Worm (Caenorhabditis elegans) whole organism, L1 larva: ENCODE data around the gene F54D12.10.

Source experiments
- C04F5.9 ChIP-seq: sonication (generic microtip); optimal IDR thresholded peaks from 2 replicates; lab custom pipeline; 2016; ENCODE audit warnings: missing genetic modification characterization, missing compliant biosample characterization
- C16A3.4 ChIP-seq: fragments of 150-350 bp; optimal IDR thresholded peaks from 2 replicates; lab custom pipeline; 2014; ENCODE audit warnings: missing biosample characterization, missing genetic modification characterization
- F16B12.6 ChIP-seq: fragments of 150-350 bp; optimal IDR thresholded peaks from 2 replicates; lab custom pipeline; 2014; ENCODE audit warnings: missing biosample characterization, missing genetic modification characterization
- aha-1 ChIP-seq: fragments of 150-350 bp; optimal IDR thresholded peaks from 2 replicates; lab custom pipeline; 2014; ENCODE audit warnings: missing biosample characterization, missing genetic modification characterization
- alr-1 ChIP-seq: fragments of 200-800 bp; sonication (Bioruptor generic); optimal IDR thresholded peaks from 2 replicates; lab custom pipeline; 2018; ENCODE audit warnings: borderline replicate concordance, mild to moderate bottlenecking, missing genetic modification characterization, missing compliant biosample characterization
- blmp-1 ChIP-seq: fragments of 150-350 bp; optimal IDR thresholded peaks from 2 replicates; lab custom pipeline; 2014; ENCODE audit warnings: missing biosample characterization, missing genetic modification characterization
- ceh-63 ChIP-seq: fragments of 200-800 bp; sonication (Bioruptor generic); optimal IDR thresholded peaks from 2 replicates; lab custom pipeline; 2018; ENCODE audit warnings: mild to moderate bottlenecking, missing genetic modification characterization, missing compliant biosample characterization
- ceh-8 ChIP-seq: fragments of 200-800 bp; sonication (Bioruptor generic); optimal IDR thresholded peaks from 2 replicates; lab custom pipeline; 2018; ENCODE audit warnings: mild to moderate bottlenecking, missing genetic modification characterization, moderate library complexity, missing compliant biosample characterization
- ceh-82 ChIP-seq, 3 experiments: fragments of 150-350 bp in 1 of 3; sonication (generic microtip) in 2 of 3; optimal IDR thresholded peaks; 2 replicates each; lab custom pipeline; 2014 to 2017; ENCODE audit warnings: missing biosample characterization in 3 of 3, missing genetic modification characterization in 3 of 3
- ceh-90 ChIP-seq: sonication (generic microtip); optimal IDR thresholded peaks from 2 replicates; lab custom pipeline; 2016; ENCODE audit warnings: missing genetic modification characterization, missing compliant biosample characterization
- efl-1 ChIP-seq, 4 experiments: fragments of 150-350 bp; optimal IDR thresholded peaks in 3 of 4; peaks in 1 of 4; 1 replicate in 1 of 4; 2 replicates in 3 of 4; lab custom pipeline; 2014; ENCODE audit warnings: missing biosample characterization in 2 of 4, missing genetic modification characterization in 2 of 4, missing genetic modification reagents in 2 of 4
- efl-3 ChIP-seq: fragments of 200-800 bp; sonication (Bioruptor generic); optimal IDR thresholded peaks from 2 replicates; lab custom pipeline; 2018; ENCODE audit warnings: mild to moderate bottlenecking, missing genetic modification characterization, missing compliant biosample characterization
- egl-13 ChIP-seq: sonication (generic microtip); optimal IDR thresholded peaks from 2 replicates; lab custom pipeline; 2016; ENCODE audit warnings: missing genotype, missing genetic modification reagents, missing genetic modification characterization, missing compliant biosample characterization
- egl-27 ChIP-seq, 2 experiments: fragments of 150-350 bp in 1 of 2; sonication (generic microtip); optimal IDR thresholded peaks; 3 replicates each; lab custom pipeline; 2017 to 2018; ENCODE audit warnings: missing biosample characterization in 2 of 2, missing genetic modification characterization in 2 of 2, missing genetic modification reagents in 2 of 2
- elt-2 ChIP-seq: sonication (generic microtip); optimal IDR thresholded peaks from 2 replicates; lab custom pipeline; 2016; ENCODE audit warnings: missing genetic modification characterization, mild to moderate bottlenecking, inconsistent platforms, missing compliant biosample characterization, missing genetic modification reagents
- elt-3 ChIP-seq, 6 experiments: fragments of 150-350 bp in 1 of 6; sonication (generic microtip); optimal IDR thresholded peaks; 2 replicates each; lab custom pipeline; 2017 to 2018; ENCODE audit warnings: missing biosample characterization in 6 of 6, missing genetic modification characterization in 6 of 6, inconsistent platforms in 1 of 6
- ets-5 ChIP-seq: fragments of 200-800 bp; sonication (Bioruptor generic); IDR thresholded peaks from 2 replicates; pipeline ENCODE4 v1.3.6; 2022; ENCODE audit warnings: missing genetic modification characterization, missing compliant biosample characterization
- fkh-4 ChIP-seq: sonication (generic microtip); optimal IDR thresholded peaks from 2 replicates; lab custom pipeline; 2016; ENCODE audit warnings: missing compliant biosample characterization, missing genetic modification characterization, borderline replicate concordance
- grh-1 ChIP-seq: fragments of 200-800 bp; sonication (Bioruptor generic); IDR thresholded peaks from 2 replicates; pipeline ENCODE4 v1.3.6; 2022; ENCODE audit warnings: missing genetic modification reagents, missing genetic modification characterization, missing compliant biosample characterization
- hlh-4 ChIP-seq: sonication (generic microtip); optimal IDR thresholded peaks from 2 replicates; lab custom pipeline; 2016; ENCODE audit warnings: mild to moderate bottlenecking, missing genetic modification characterization, missing compliant biosample characterization
- isw-1 ChIP-seq: fragments of 200-800 bp; sonication (Bioruptor generic); IDR thresholded peaks from 2 replicates; pipeline ENCODE4 v1.3.6; 2022; ENCODE audit warnings: missing genetic modification characterization, missing compliant biosample characterization
- lin-14 ChIP-seq: fragments of 200-800 bp; sonication (Bioruptor generic); optimal IDR thresholded peaks from 2 replicates; lab custom pipeline; 2018; ENCODE audit warnings: mild to moderate bottlenecking, missing genetic modification characterization, moderate library complexity, missing compliant biosample characterization
- lin-15B ChIP-seq: fragments of 150-350 bp; sonication (generic microtip); optimal IDR thresholded peaks from 3 replicates; lab custom pipeline; 2014; ENCODE audit warnings: missing biosample characterization, missing genetic modification characterization
- lin-39 ChIP-seq: fragments of 150-350 bp; optimal IDR thresholded peaks from 2 replicates; lab custom pipeline; 2014; ENCODE audit warnings: missing biosample characterization, missing genetic modification reagents, missing genetic modification characterization
- nhr-11 ChIP-seq: fragments of 150-350 bp; optimal IDR thresholded peaks from 2 replicates; lab custom pipeline; 2014; ENCODE audit warnings: missing biosample characterization, missing genetic modification characterization
- nhr-12 ChIP-seq: sonication (generic microtip); optimal IDR thresholded peaks from 2 replicates; lab custom pipeline; 2017; ENCODE audit warnings: missing biosample characterization, missing genetic modification characterization
- nhr-20 ChIP-seq: sonication (generic microtip); optimal IDR thresholded peaks from 2 replicates; lab custom pipeline; 2016; ENCODE audit warnings: mild to moderate bottlenecking, missing genetic modification characterization, missing compliant biosample characterization
- nhr-237 ChIP-seq: fragments of 150-350 bp; optimal IDR thresholded peaks from 2 replicates; lab custom pipeline; 2014; ENCODE audit warnings: missing biosample characterization, missing genetic modification characterization
- nhr-47 ChIP-seq: sonication (generic microtip); optimal IDR thresholded peaks from 2 replicates; lab custom pipeline; 2016; ENCODE audit warnings: mild to moderate bottlenecking, missing genetic modification characterization, moderate library complexity, missing compliant biosample characterization
- nhr-71 ChIP-seq: sonication (generic microtip); optimal IDR thresholded peaks from 2 replicates; lab custom pipeline; 2016; ENCODE audit warnings: mild to moderate bottlenecking, missing genetic modification characterization, moderate library complexity, missing compliant biosample characterization
- nhr-77 ChIP-seq: fragments of 150-350 bp; optimal IDR thresholded peaks from 2 replicates; lab custom pipeline; 2014; ENCODE audit warnings: missing biosample characterization, missing genetic modification characterization
- nhr-84 ChIP-seq: sonication (generic microtip); optimal IDR thresholded peaks from 2 replicates; lab custom pipeline; 2017; ENCODE audit warnings: missing biosample characterization, missing genetic modification characterization
- nhr-85 ChIP-seq: sonication (generic microtip); peaks from one replicate; lab custom pipeline; 2016; ENCODE audit warnings: missing genetic modification characterization, inconsistent platforms, missing compliant biosample characterization
- nhr-90 ChIP-seq: sonication (generic microtip); optimal IDR thresholded peaks from 2 replicates; lab custom pipeline; 2016; ENCODE audit warnings: mild to moderate bottlenecking, missing genetic modification characterization, missing compliant biosample characterization; ENCODE audit not compliant: poor library complexity
- pag-3 ChIP-seq: sonication (generic microtip); optimal IDR thresholded peaks from 2 replicates; lab custom pipeline; 2017; ENCODE audit warnings: missing genetic modification characterization, mild to moderate bottlenecking, missing compliant biosample characterization, antibody characterized with exemption, borderline replicate concordance; ENCODE audit not compliant: insufficient read depth
- pax-3 ChIP-seq: fragments of 200-800 bp; sonication (Bioruptor generic); optimal IDR thresholded peaks from 2 replicates; lab custom pipeline; 2018; ENCODE audit warnings: mild to moderate bottlenecking, missing genetic modification characterization, moderate library complexity, missing compliant biosample characterization
- pqm-1 ChIP-seq: sonication (generic microtip); optimal IDR thresholded peaks from 3 replicates; lab custom pipeline; 2017; ENCODE audit warnings: missing biosample characterization, missing genetic modification characterization
- snpc-4 ChIP-seq: fragments of 150-350 bp; optimal IDR thresholded peaks from 2 replicates; lab custom pipeline; 2014; ENCODE audit warnings: missing biosample characterization, missing genetic modification characterization
- snu-23 ChIP-seq: sonication (generic microtip); optimal IDR thresholded peaks from 2 replicates; lab custom pipeline; 2016; ENCODE audit warnings: missing genetic modification characterization, missing compliant biosample characterization
- sox-4 ChIP-seq: sonication (generic microtip); optimal IDR thresholded peaks from 2 replicates; lab custom pipeline; 2016; ENCODE audit warnings: missing genetic modification characterization, missing compliant biosample characterization
- sptf-1 ChIP-seq: fragments of 150-350 bp; optimal IDR thresholded peaks from 2 replicates; lab custom pipeline; 2014; ENCODE audit warnings: missing biosample characterization, missing genetic modification characterization
- tbx-2 ChIP-seq: sonication (generic microtip); optimal IDR thresholded peaks from 2 replicates; lab custom pipeline; 2016; ENCODE audit warnings: missing genetic modification characterization, missing compliant biosample characterization
- tlp-1 ChIP-seq: fragments of 150-350 bp; optimal IDR thresholded peaks from 2 replicates; lab custom pipeline; 2014; ENCODE audit warnings: missing biosample characterization, missing genetic modification characterization
- unc-130 ChIP-seq: fragments of 150-350 bp; optimal IDR thresholded peaks from 2 replicates; lab custom pipeline; 2017; ENCODE audit warnings: missing biosample characterization, missing genetic modification characterization, inconsistent platforms
- unc-62 ChIP-seq: fragments of 150-350 bp; optimal IDR thresholded peaks from 2 replicates; lab custom pipeline; 2014; ENCODE audit warnings: missing biosample characterization, missing genetic modification reagents, missing genetic modification characterization
- unc-86 ChIP-seq: sonication (generic microtip); optimal IDR thresholded peaks from 2 replicates; lab custom pipeline; 2016; ENCODE audit warnings: missing genetic modification characterization, missing compliant biosample characterization
- zag-1 ChIP-seq: fragments of 150-350 bp; optimal IDR thresholded peaks from 2 replicates; lab custom pipeline; 2014; ENCODE audit warnings: missing biosample characterization, missing genetic modification characterization
- zip-4 ChIP-seq: fragments of 200-800 bp; sonication (Bioruptor generic); optimal IDR thresholded peaks from 2 replicates; lab custom pipeline; 2018; ENCODE audit warnings: mild to moderate bottlenecking, missing genetic modification characterization, moderate library complexity, missing compliant biosample characterization
- ztf-4 ChIP-seq: fragments of 150-350 bp; optimal IDR thresholded peaks from 2 replicates; lab custom pipeline; 2014; ENCODE audit warnings: missing biosample characterization, missing genetic modification characterization

The F54D12.10 gene

DNA sequence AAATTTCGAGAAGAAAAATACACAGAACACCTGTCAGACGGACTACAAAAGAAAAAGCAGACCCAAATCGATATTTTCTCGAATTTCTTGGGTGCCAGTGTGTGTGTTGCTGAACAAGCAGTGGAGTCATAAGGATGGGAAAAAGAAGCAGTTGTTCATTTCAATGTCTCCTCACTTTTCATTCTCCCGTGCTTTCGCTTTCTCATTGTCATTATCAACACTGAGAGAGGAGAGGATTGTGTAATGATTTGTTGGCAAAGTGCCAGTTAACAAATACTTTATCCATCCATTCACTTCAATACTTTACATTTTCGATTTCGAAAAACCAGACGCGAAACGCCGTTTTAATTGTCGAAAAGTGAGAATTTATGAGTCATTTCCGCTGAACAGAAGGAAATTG lies 2.5 kb downstream of the F54D12.10 start (continued):
- TF ChIP-seq lin-39 (tag; lab: Kevin White, UChicago) (no peak), tlp-1 (tag; lab: Kevin White, UChicago) (no peak), nhr-11 (tag; lab: Kevin White, UChicago) (no peak), ceh-82 (tag; optimal IDR thresholded peaks at IDR 0.05; lab: Kevin White, UChicago) (no peak), lin-14 (GFP tag; lab: Kevin White, UChicago) (no peak), pqm-1 (no peak), lin-15B (tag; lab: Kevin White, UChicago) (no peak), elt-3 (tag; optimal IDR thresholded peaks at IDR 0.05; lab: Kevin White, UChicago) (no peak), egl-27 (tag; optimal IDR thresholded peaks at IDR 0.05; lab: Kevin White, UChicago) (no peak), ets-5 (GFP tag; lab: Robert Waterston, UW) (no peak), snpc-4 (tag; lab: Kevin White, UChicago) (no peak), zag-1 (tag; lab: Kevin White, UChicago) (no peak), ceh-90 (tag; lab: Kevin White, UChicago) (no peak), pax-3 (tag; lab: Kevin White, UChicago) (no peak), nhr-47 (no peak), nhr-237 (no peak), egl-13 (no peak), blmp-1 (tag; lab: Kevin White, UChicago) (peak; percentile 48), nhr-84 (no peak), sptf-1 (tag; lab: Kevin White, UChicago) (no peak), nhr-90 (tag; lab: Kevin White, UChicago) (no peak), sox-4 (tag; lab: Kevin White, UChicago) (no peak), aha-1 (no peak), snu-23 (GFP tag; lab: Kevin White, UChicago) (no peak), ceh-8 (no peak), pag-3 (tag; lab: Kevin White, UChicago) (peak; percentile 62), C16A3.4 (tag; lab: Kevin White, UChicago) (no peak), tbx-2 (tag; lab: Kevin White, UChicago) (no peak), nhr-20 (tag; lab: Kevin White, UChicago) (no peak), isw-1 (GFP tag; lab: Robert Waterston, UW) (no peak), nhr-12 (no peak), nhr-71 (peak; percentile 49), unc-130 (peak; percentile 13), C04F5.9 (tag; lab: Kevin White, UChicago) (no peak), efl-3 (GFP tag; lab: Kevin White, UChicago) (no peak), zip-4 (GFP tag; lab: Kevin White, UChicago) (no peak), grh-1 (GFP tag; lab: Robert Waterston, UW) (no peak), hlh-4 (tag; lab: Kevin White, UChicago) (no peak), unc-62 (GFP tag; lab: Kevin White, UChicago) (no peak)

DNA sequence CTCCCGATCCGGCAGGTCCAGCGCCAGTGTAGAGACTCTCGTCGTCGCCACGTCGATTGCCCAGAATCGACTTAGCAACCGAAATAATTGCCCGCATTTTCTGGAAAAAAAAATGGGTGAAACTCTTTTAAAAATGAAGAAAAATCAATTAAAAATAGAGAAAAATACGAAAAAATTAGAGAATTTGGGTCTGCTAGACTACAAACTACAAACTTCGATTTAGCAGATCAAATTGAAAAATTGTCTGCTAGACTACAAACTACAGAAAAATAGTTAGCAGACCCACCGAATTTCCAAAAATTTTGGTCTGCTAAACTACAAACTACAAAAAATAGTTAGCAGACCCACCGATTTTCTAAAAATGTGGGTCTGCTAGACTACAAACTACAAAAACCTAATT lies 3.3 kb downstream of the F54D12.10 start, which contains the start of gene rog-1:
rog-1 (minus strand) TSS at position 101 of the 400 bp plus-strand sequence.
- TF ChIP-seq fkh-4 (tag; lab: Kevin White, UChicago) (no peak), unc-86 (no peak), unc-62 (GFP tag; lab: Kevin White, UChicago) (no peak), sptf-1 (tag; lab: Kevin White, UChicago) (no peak), nhr-77 (no peak), nhr-85 (tag; lab: Kevin White, UChicago) (no peak), lin-39 (tag; lab: Kevin White, UChicago) (no peak), ztf-4 (tag; lab: Kevin White, UChicago) (no peak), efl-1 (optimal IDR thresholded peaks at IDR 0.05; lab: Kevin White, UChicago) (no peak), efl-1 (GFP tag; optimal IDR thresholded peaks at IDR 0.05 in 1 of 2; lab: Kevin White, UChicago) (no peak), tbx-2 (tag; lab: Kevin White, UChicago) (no peak), F16B12.6 (no peak), egl-13 (no peak), pax-3 (tag; lab: Kevin White, UChicago) (no peak), pqm-1 (no peak), elt-2 (tag; lab: Kevin White, UChicago) (no peak), nhr-12 (no peak), alr-1 (tag; lab: Kevin White, UChicago) (no peak), ceh-63 (no peak), aha-1 (no peak)
